Worm (Caenorhabditis elegans): Measurements from ENCODE around the gene ins-12.
A peak's percentile ranks its signal among the peaks of the same experiment; 100 is the strongest.

ce11 chrII:5511417-5512353, 42.7 kb upstream of the ins-12 start:
- TF ChIP-seq lin-11 (tag; optimal IDR thresholded peaks at IDR 0.05) (no peak), ceh-30 (tag; optimal IDR thresholded peaks at IDR 0.05) (no peak), elt-2 (tag; optimal IDR thresholded peaks at IDR 0.05) (no peak), sdc-2 (tag; optimal IDR thresholded peaks at IDR 0.05) (no peak), ets-4 (tag; optimal IDR thresholded peaks at IDR 0.05) (peak; percentile 44)

Measured in whole organism, late embryonic.